Worm (Caenorhabditis elegans): Measurements from ENCODE around the gene C54E10.7.

DNA sequence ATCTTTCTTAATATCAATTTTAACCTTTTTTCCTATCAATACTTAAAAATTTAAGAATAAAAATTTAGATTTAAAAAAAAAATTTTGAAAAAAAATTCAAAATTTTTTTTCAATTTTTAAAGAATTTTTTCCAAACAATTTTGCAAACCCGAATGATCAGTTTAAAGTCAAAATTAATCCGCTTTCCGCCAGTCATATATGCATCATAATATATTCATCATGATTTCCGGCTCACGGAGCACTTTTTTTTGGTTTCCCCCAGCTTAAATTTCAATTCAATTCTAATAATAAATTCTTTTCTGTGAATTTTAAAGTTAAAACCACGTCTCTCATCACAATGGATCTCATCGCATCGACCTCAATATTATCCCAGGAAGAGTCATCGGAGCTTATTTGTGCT, 35.0 kb downstream of the C54E10.7 start, which contains the start of gene nhr-230:
- TF ChIP-seq aly-1 (tag; optimal IDR thresholded peaks at IDR 0.05) (no peak), B0310.2 (tag; optimal IDR thresholded peaks at IDR 0.05) (no peak), ama-1 (optimal IDR thresholded peaks at IDR 0.05) (no peak), scrt-1 (GFP tag; IDR thresholded peaks at IDR 0.05) (no peak), ceh-13 (GFP tag; optimal IDR thresholded peaks at IDR 0.05) (no peak), tra-4 (tag; optimal IDR thresholded peaks at IDR 0.05) (no peak)

Data from whole organism, early embryonic.